Worm (Caenorhabditis elegans) whole organism, L4 larva: ENCODE data around the gene K10G4.3.
A peak's percentile ranks its signal among the peaks of the same experiment; 100 is the strongest.

Source experiments
- D1046.2 ChIP-seq: fragments of 200-800 bp; sonication (Bioruptor generic); IDR thresholded peaks from 2 replicates; pipeline ENCODE4 v1.3.6; 2022; ENCODE audit warnings: missing genetic modification characterization, missing compliant biosample characterization
- T20F7.1 ChIP-seq: fragments of 200-800 bp; sonication (Bioruptor generic); optimal IDR thresholded peaks from 2 replicates; lab custom pipeline; 2018; ENCODE audit warnings: mild to moderate bottlenecking, missing genetic modification characterization, missing compliant biosample characterization
- Y105C5A.15 ChIP-seq: fragments of 200-800 bp; sonication (Bioruptor generic); IDR thresholded peaks from 2 replicates; pipeline ENCODE4 v1.3.6; 2022; ENCODE audit warnings: missing genetic modification characterization, missing compliant biosample characterization
- ZK546.5 ChIP-seq, 2 experiments: sonication (generic microtip); optimal IDR thresholded peaks; 2 replicates each; lab custom pipeline; 2017; ENCODE audit warnings: missing biosample characterization in 2 of 2, missing genetic modification characterization in 2 of 2
- aly-2 ChIP-seq: sonication (generic microtip); optimal IDR thresholded peaks from 2 replicates; lab custom pipeline; 2018; ENCODE audit warnings: missing biosample characterization, missing genetic modification characterization
- attf-4 ChIP-seq: sonication (generic microtip); optimal IDR thresholded peaks from 3 replicates; lab custom pipeline; 2017; ENCODE audit warnings: missing biosample characterization, missing genetic modification characterization
- ceh-44 ChIP-seq: fragments of 200-800 bp; sonication (Bioruptor generic); IDR thresholded peaks from 2 replicates; pipeline ENCODE4 v1.3.6; 2022; ENCODE audit warnings: missing genetic modification reagents, missing genetic modification characterization, missing compliant biosample characterization
- ceh-62 ChIP-seq: sonication (generic microtip); optimal IDR thresholded peaks from 2 replicates; lab custom pipeline; 2017; ENCODE audit warnings: missing biosample characterization, missing genetic modification characterization
- daf-16 ChIP-seq, 3 experiments: sonication (generic microtip); optimal IDR thresholded peaks; 2 replicates each; lab custom pipeline; 2016 to 2017; ENCODE audit warnings: missing genetic modification characterization in 3 of 3, missing genetic modification reagents in 3 of 3, mild to moderate bottlenecking in 2 of 3, missing compliant biosample characterization in 2 of 3, missing biosample characterization in 1 of 3, moderate library complexity in 1 of 3
- daf-8 ChIP-seq: fragments of 200-800 bp; sonication (Bioruptor generic); IDR thresholded peaks from 2 replicates; pipeline ENCODE4 v1.3.6; 2022; ENCODE audit warnings: missing genetic modification characterization, missing compliant biosample characterization
- dmd-6 ChIP-seq: fragments of 200-800 bp; sonication (Bioruptor generic); IDR thresholded peaks from 2 replicates; pipeline ENCODE4 v1.3.6; 2022; ENCODE audit warnings: missing genetic modification reagents, missing genetic modification characterization, missing compliant biosample characterization
- duxl-1 ChIP-seq: sonication (generic microtip); optimal IDR thresholded peaks from 2 replicates; lab custom pipeline; 2016; ENCODE audit warnings: mild to moderate bottlenecking, missing genetic modification characterization, moderate library complexity, missing compliant biosample characterization; ENCODE audit not compliant: poor library complexity
- dve-1 ChIP-seq: sonication (generic microtip); optimal IDR thresholded peaks from 2 replicates; lab custom pipeline; 2017; ENCODE audit warnings: antibody characterized with exemption, mild to moderate bottlenecking, missing genetic modification characterization, missing compliant biosample characterization; ENCODE audit not compliant: insufficient read depth
- egl-27 ChIP-seq: sonication (generic microtip); optimal IDR thresholded peaks from 3 replicates; lab custom pipeline; 2017; ENCODE audit warnings: missing biosample characterization, missing genetic modification reagents, missing genetic modification characterization
- fos-1 ChIP-seq: fragments of 150-350 bp; optimal IDR thresholded peaks from 2 replicates; lab custom pipeline; 2014; ENCODE audit warnings: missing biosample characterization, missing genetic modification characterization
- hlh-30 ChIP-seq: sonication (generic microtip); optimal IDR thresholded peaks from 2 replicates; lab custom pipeline; 2017; ENCODE audit warnings: antibody characterized with exemption, mild to moderate bottlenecking, missing genetic modification characterization, missing compliant biosample characterization; ENCODE audit not compliant: insufficient read depth
- hmg-1.1 ChIP-seq: fragments of 200-800 bp; sonication (Bioruptor generic); IDR thresholded peaks from 2 replicates; pipeline ENCODE4 v1.3.6; 2022; ENCODE audit warnings: missing genetic modification reagents, missing genetic modification characterization, missing compliant biosample characterization
- lim-7 ChIP-seq: fragments of 200-800 bp; sonication (Bioruptor generic); IDR thresholded peaks from 2 replicates; pipeline ENCODE4 v1.3.6; 2022; ENCODE audit warnings: missing genetic modification characterization, missing compliant biosample characterization
- lin-1 ChIP-seq: fragments of 200-800 bp; sonication (Bioruptor generic); IDR thresholded peaks from 2 replicates; pipeline ENCODE4 v1.3.6; 2022; ENCODE audit warnings: missing genetic modification reagents, missing genetic modification characterization, missing compliant biosample characterization
- lin-13 ChIP-seq: fragments of 150-350 bp; optimal IDR thresholded peaks from 2 replicates; lab custom pipeline; 2014; ENCODE audit warnings: missing biosample characterization, missing genetic modification reagents, missing genetic modification characterization
- lin-29 ChIP-seq: fragments of 200-800 bp; sonication (Bioruptor generic); IDR thresholded peaks from 2 replicates; pipeline ENCODE4 v1.3.6; 2022; ENCODE audit warnings: missing genetic modification reagents, missing genetic modification characterization, missing compliant biosample characterization
- lin-38 ChIP-seq: fragments of 200-800 bp; sonication (Bioruptor generic); IDR thresholded peaks from 2 replicates; pipeline ENCODE4 v1.3.6; 2022; ENCODE audit warnings: missing genetic modification reagents, missing genetic modification characterization, missing compliant biosample characterization
- lsy-2 ChIP-seq, 2 experiments: fragments of 150-350 bp in 1 of 2; sonication (generic microtip) in 1 of 2; optimal IDR thresholded peaks; 2 replicates each; lab custom pipeline; 2014 to 2017; ENCODE audit warnings: missing biosample characterization in 2 of 2, missing genetic modification characterization in 2 of 2
- madf-5 ChIP-seq, 2 experiments: fragments of 200-800 bp; sonication (Bioruptor generic); IDR thresholded peaks; 2 replicates each; pipeline ENCODE4 v1.3.6; 2022; ENCODE audit warnings: missing compliant biosample characterization in 2 of 2, missing genetic modification characterization in 2 of 2
- mdl-1 ChIP-seq, 2 experiments: fragments of 150-350 bp in 1 of 2; sonication (generic microtip) in 1 of 2; optimal IDR thresholded peaks; 2 replicates each; lab custom pipeline; 2014 to 2017; ENCODE audit warnings: missing biosample characterization in 2 of 2, missing genetic modification characterization in 2 of 2
- mdt-29 ChIP-seq: fragments of 200-800 bp; sonication (Bioruptor generic); IDR thresholded peaks from 2 replicates; pipeline ENCODE4 v1.3.6; 2022; ENCODE audit warnings: missing genetic modification reagents, missing genetic modification characterization, missing compliant biosample characterization
- mxl-2 ChIP-seq: fragments of 200-800 bp; sonication (Bioruptor generic); conservative IDR thresholded peaks from 2 replicates; pipeline ENCODE4 v1.3.6; 2022; ENCODE audit warnings: missing genetic modification reagents, missing genetic modification characterization, missing compliant biosample characterization
- nhr-237 ChIP-seq: sonication (generic microtip); optimal IDR thresholded peaks from 2 replicates; lab custom pipeline; 2017; ENCODE audit warnings: missing biosample characterization, missing genetic modification characterization
- pqm-1 ChIP-seq: sonication (generic microtip); optimal IDR thresholded peaks from 2 replicates; lab custom pipeline; 2017; ENCODE audit warnings: missing biosample characterization, missing genetic modification characterization
- set-16 ChIP-seq: fragments of 200-800 bp; sonication (Bioruptor generic); IDR thresholded peaks from 2 replicates; pipeline ENCODE4 v1.3.6; 2022; ENCODE audit warnings: missing genetic modification reagents, missing genetic modification characterization, missing compliant biosample characterization
- spr-3 ChIP-seq: fragments of 200-800 bp; sonication (Bioruptor generic); optimal IDR thresholded peaks from 2 replicates; lab custom pipeline; 2018; ENCODE audit warnings: mild to moderate bottlenecking, missing genetic modification characterization, missing compliant biosample characterization
- tag-97 ChIP-seq: fragments of 200-800 bp; sonication (Bioruptor generic); IDR thresholded peaks from 2 replicates; pipeline ENCODE4 v1.3.6; 2022; ENCODE audit warnings: missing genetic modification characterization, missing compliant biosample characterization
- unc-39 ChIP-seq: sonication (generic microtip); optimal IDR thresholded peaks from 2 replicates; lab custom pipeline; 2017; ENCODE audit warnings: missing biosample characterization, missing genetic modification characterization
- unc-62 ChIP-seq, 3 experiments: fragments of 150-350 bp in 1 of 3; sonication (generic microtip); optimal IDR thresholded peaks in 2 of 3; peaks in 1 of 3; 1 replicate in 1 of 3; 2 replicates in 2 of 3; lab custom pipeline; 2014 to 2017; ENCODE audit warnings: missing biosample characterization in 3 of 3, missing genetic modification characterization in 3 of 3, missing genetic modification reagents in 3 of 3, missing genotype in 1 of 3
- vab-7 ChIP-seq: fragments of 200-800 bp; sonication (Bioruptor generic); IDR thresholded peaks from 2 replicates; pipeline ENCODE4 v1.3.6; 2022; ENCODE audit warnings: missing genetic modification reagents, missing genetic modification characterization, missing compliant biosample characterization
- ztf-11 ChIP-seq: fragments of 150-350 bp; optimal IDR thresholded peaks from 2 replicates; lab custom pipeline; 2014; ENCODE audit warnings: missing biosample characterization, missing genetic modification characterization

Gene K10G4.3

DNA sequence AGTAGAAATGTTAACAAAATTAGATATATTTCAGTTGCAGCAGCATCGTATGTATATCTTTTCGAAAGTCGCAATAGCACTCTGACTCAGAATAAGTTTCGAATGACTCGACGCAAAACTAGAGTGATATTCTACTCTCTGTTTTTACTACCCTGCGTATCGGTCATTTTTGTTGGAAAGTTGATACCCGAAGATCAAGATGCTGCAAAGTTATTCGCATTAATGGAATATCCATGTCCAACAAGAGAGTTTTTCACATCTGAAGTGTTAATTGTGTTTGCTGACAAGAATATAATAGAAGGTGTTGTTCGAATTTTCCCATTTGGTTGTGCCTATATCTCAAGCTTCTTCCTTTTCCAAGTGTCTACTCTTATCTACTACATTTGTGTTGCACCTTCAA, 7.4 kb upstream of the K10G4.3 start:
- peak in 1 of 2 experiments; percentile 91 for TF ChIP-seq unc-62 (GFP tag; optimal IDR thresholded peaks at IDR 0.05 in 1 of 2; lab: Kevin White, UChicago)
- no peak for TF ChIP-seq unc-62 (tag; optimal IDR thresholded peaks at IDR 0.05; lab: Kevin White, UChicago)
- no peak for TF ChIP-seq fos-1 (tag; lab: Kevin White, UChicago)

DNA sequence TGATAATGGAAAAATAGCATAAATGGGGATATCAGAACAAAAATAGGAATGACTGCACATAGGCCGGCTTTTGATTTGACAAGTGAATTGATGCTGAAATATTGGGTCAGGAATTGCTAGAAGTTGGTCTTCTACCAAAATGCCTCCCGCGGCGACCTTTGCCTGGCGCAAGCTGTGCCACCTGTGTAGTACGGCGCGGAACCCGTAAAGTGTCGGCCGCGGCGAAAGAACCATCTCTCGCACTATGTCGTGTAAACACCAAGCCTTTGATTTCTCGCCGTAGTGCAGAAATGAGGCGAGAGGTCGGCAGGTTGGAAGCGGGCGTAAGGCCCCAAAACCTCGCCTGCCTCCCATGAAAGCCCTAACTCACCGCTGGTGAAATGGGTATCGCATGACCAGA, 3.4 kb downstream of the K10G4.3 start:
- TF ChIP-seq lim-7 (GFP tag; lab: Robert Waterston, UW) = 0 out of 2 replicates have a peak, but pooled peaks have one; percentile 37
- no peak for TF ChIP-seq daf-8 (GFP tag; lab: Robert Waterston, UW)

DNA sequence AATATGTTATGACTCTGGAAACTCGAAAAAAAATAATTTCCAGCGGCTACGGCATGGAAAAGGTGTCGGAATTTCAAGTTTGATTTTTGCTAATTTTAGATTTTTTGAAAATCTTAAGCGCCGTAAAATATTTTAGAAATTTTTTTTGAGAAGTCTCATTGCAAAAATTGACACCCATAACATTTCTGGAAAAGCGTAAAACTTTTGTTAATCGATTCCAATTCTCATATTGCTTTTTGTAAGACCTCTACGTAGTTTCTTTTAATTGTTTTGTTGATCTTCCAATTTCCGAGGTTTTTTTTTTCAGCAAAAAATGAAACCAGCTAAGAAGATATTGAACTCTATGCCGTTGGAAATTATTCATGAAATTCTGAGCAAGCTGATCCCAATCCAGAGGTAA, 5.9 kb downstream of the K10G4.3 start, which contains the start of gene fbxa-85:
fbxa-85 (plus strand) TSS at position 301 of the 400 bp plus-strand sequence.
- TF ChIP-seq unc-62 (GFP tag; optimal IDR thresholded peaks at IDR 0.05 in 1 of 2; lab: Kevin White, UChicago) = peak in 1 of 2 experiments; percentile 72
- TF ChIP-seq unc-62 (tag; optimal IDR thresholded peaks at IDR 0.05; lab: Kevin White, UChicago) = no peak
- no peak for TF ChIP-seq egl-27 (tag; lab: Kevin White, UChicago)

DNA sequence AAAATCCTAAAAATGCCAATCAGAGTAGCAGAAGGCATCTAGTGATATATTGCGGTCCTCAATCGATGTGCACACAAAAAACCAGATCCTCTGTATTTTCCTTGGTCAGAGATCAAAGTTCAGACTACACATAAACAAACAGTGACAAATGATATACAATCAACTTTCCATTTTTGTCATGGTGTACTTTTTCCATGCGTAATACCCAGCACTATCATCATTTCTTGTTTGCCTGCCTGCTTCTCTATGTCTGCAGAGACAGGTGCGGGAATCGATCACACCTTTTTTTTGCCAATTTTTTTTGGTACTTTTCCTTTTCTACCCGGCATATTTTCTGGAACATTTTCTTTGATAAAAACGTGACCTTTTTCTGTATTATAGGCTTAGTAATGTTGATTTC, 6.5 kb downstream of the K10G4.3 start:
- no peak for TF ChIP-seq Y105C5A.15 (GFP tag; lab: Robert Waterston, UW)
- no peak for TF ChIP-seq D1046.2 (GFP tag; lab: Robert Waterston, UW)
- peak; percentile 64 for TF ChIP-seq duxl-1
- TF ChIP-seq ceh-44 (GFP tag; lab: Robert Waterston, UW) = no peak
- no peak for TF ChIP-seq ceh-62 (tag; lab: Kevin White, UChicago)
- TF ChIP-seq ZK546.5 (tag; optimal IDR thresholded peaks at IDR 0.05; lab: Kevin White, UChicago) = no peak
- TF ChIP-seq hlh-30 (tag; lab: Kevin White, UChicago) = no peak
- no peak for TF ChIP-seq aly-2 (tag; lab: Kevin White, UChicago)
- TF ChIP-seq pqm-1 (tag; lab: Kevin White, UChicago) = peak; percentile 32
- no peak for TF ChIP-seq nhr-237 (tag; lab: Kevin White, UChicago)
- no peak for TF ChIP-seq hmg-1.1 (GFP tag; lab: Robert Waterston, UW)
- no peak for TF ChIP-seq daf-16 (GFP tag; optimal IDR thresholded peaks at IDR 0.05; lab: Kevin White, UChicago)
- no peak for TF ChIP-seq daf-16 (tag; optimal IDR thresholded peaks at IDR 0.05; lab: Kevin White, UChicago)
- no peak for TF ChIP-seq lin-13 (GFP tag; lab: Kevin White, UChicago)
- no peak for TF ChIP-seq lin-1
- no peak for TF ChIP-seq mdt-29 (GFP tag; lab: Robert Waterston, UW)
- no peak for TF ChIP-seq spr-3
- peak in 1 of 2 experiments; percentile 1 for TF ChIP-seq unc-62 (GFP tag; optimal IDR thresholded peaks at IDR 0.05 in 1 of 2; lab: Kevin White, UChicago)
- no peak for TF ChIP-seq unc-62 (tag; optimal IDR thresholded peaks at IDR 0.05; lab: Kevin White, UChicago)
- no peak for TF ChIP-seq unc-39 (tag; lab: Kevin White, UChicago)
- no peak for TF ChIP-seq madf-5 (GFP tag; IDR thresholded peaks at IDR 0.05; lab: Robert Waterston, UW)
- no peak for TF ChIP-seq lsy-2 (tag; optimal IDR thresholded peaks at IDR 0.05; lab: Kevin White, UChicago)
- TF ChIP-seq dmd-6 (GFP tag; lab: Robert Waterston, UW) = no peak
- no peak for TF ChIP-seq attf-4
- TF ChIP-seq mxl-2 = no peak
- no peak for TF ChIP-seq dve-1 (tag; lab: Kevin White, UChicago)

DNA sequence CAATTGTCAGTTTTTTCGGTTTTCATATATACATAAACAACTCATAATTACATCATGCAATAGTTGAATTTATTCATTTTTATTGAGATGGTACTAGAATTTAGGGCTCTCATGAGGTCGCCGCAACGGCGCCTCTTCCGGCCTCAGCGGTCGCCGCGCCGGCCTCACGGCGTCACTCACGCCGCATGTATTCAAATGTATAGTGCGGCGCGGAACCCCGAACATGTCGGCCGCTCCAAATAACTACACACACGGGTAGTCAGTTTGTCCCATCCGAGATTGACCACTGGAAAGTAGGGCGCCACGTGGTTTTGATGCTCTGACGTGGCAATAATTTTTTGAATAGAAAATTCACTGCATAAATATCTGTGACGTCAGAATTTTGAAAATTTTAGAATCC, 7.1 kb downstream of the K10G4.3 start:
- TF ChIP-seq tag-97 (GFP tag; lab: Robert Waterston, UW) (no peak), set-16 (GFP tag; lab: Robert Waterston, UW) (peak; percentile 59; the same call in 1 of the 2 replicates)

DNA sequence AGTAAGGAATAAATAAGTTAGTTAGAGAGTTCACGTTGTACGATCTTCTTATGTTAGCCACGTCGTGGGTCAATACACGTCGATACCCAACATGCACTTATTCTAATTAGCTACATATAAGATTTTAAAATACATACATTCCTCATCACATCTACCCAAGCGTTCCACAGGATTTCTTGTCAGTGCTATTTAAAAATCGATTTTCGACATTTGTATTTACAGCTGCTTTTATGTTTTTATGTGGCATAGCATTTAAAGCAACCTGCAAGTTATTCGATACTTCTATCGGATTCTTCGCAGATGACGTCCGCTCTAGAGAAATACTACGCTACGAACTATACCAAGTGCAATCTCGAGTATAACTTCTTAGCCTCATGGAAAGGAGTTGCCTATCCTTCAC, 9.3 kb downstream of the K10G4.3 start, which contains the start of gene srh-115:
srh-115 (plus strand) TSS at position 301 of the 400 bp plus-strand sequence.
- no peak for TF ChIP-seq ztf-11
- TF ChIP-seq lin-29 (GFP tag; lab: Robert Waterston, UW) = no peak
- TF ChIP-seq lin-13 (GFP tag; lab: Kevin White, UChicago) = no peak
- no peak for TF ChIP-seq lin-38
- TF ChIP-seq T20F7.1 (GFP tag; lab: Kevin White, UChicago) = no peak
- no peak for TF ChIP-seq daf-8 (GFP tag; lab: Robert Waterston, UW)
- no peak for TF ChIP-seq vab-7
- no peak for TF ChIP-seq aly-2 (tag; lab: Kevin White, UChicago)
- no peak for TF ChIP-seq mdl-1 (tag; optimal IDR thresholded peaks at IDR 0.05; lab: Kevin White, UChicago)
- TF ChIP-seq attf-4 = no peak
